Fruit fly (Drosophila melanogaster) whole organism, pupa: ENCODE results near the gene Nf1.

Experiments used
- CG17806 ChIP-seq: fragments of 200-800 bp; sonication (Bioruptor generic); optimal IDR thresholded peaks from 2 replicates; lab custom pipeline; 2018; ENCODE audit warnings: missing biosample characterization, mild to moderate bottlenecking, missing genetic modification characterization, moderate library complexity
- CG34367 ChIP-seq: fragments of 200-800 bp; sonication (Bioruptor generic); optimal IDR thresholded peaks from 2 replicates; lab custom pipeline; 2018; ENCODE audit warnings: missing biosample characterization, mild to moderate bottlenecking, missing genetic modification characterization
- EcR ChIP-seq: fragments of 200-800 bp; sonication (Bioruptor generic); optimal IDR thresholded peaks from 3 replicates; lab custom pipeline; 2019; ENCODE audit warnings: missing biosample characterization, missing genetic modification characterization, mild to moderate bottlenecking, moderate library complexity, missing genetic modification reagents

DNA sequence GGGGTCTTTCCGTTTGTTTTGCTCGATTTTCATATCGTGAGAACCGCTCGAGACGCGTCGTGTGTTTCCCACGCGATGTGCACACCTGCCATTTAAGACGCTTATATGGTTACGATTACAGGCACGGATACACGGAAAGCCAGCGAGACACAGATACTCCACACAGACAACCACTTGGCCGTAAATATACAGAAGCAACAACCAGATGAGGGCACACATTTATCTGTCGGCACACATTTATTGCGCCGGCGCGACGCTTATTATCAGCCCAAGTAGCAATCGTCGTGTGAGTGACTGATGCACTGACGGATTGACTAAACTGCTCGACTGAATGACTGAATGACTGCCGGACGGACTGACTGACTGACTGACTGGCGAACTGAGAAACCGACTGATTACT is 47.7 kb downstream of the Nf1 start:
- TF ChIP-seq CG34367 (no peak), EcR (GFP tag; lab: Kevin White, UChicago) (no peak), CG17806 (tag; lab: Kevin White, UChicago) (no peak)
